Worm (Caenorhabditis elegans) whole organism, early embryonic: ENCODE measurements around the gene srbc-8.

ENCODE experiments used
- F13C5.2 ChIP-seq: sonication (generic microtip); optimal IDR thresholded peaks from 2 replicates; lab custom pipeline; 2017; ENCODE audit warnings: mild to moderate bottlenecking, missing genetic modification characterization, inconsistent platforms, missing compliant biosample characterization
- aly-1 ChIP-seq: sonication (generic microtip); optimal IDR thresholded peaks from 2 replicates; lab custom pipeline; 2016; ENCODE audit warnings: missing genetic modification characterization, missing compliant biosample characterization
- ama-1 ChIP-seq: fragments of 150-350 bp; optimal IDR thresholded peaks from 2 replicates; lab custom pipeline; 2014
- ceh-13 ChIP-seq: fragments of 200-800 bp; sonication (Bioruptor generic); optimal IDR thresholded peaks from 2 replicates; lab custom pipeline; 2018; ENCODE audit warnings: mild to moderate bottlenecking, missing genetic modification characterization, missing compliant biosample characterization
- ceh-36 ChIP-seq: sonication (generic microtip); optimal IDR thresholded peaks from 2 replicates; lab custom pipeline; 2016; ENCODE audit warnings: missing genetic modification characterization, inconsistent platforms, missing compliant biosample characterization
- ets-7 ChIP-seq: sonication (generic microtip); optimal IDR thresholded peaks from 2 replicates; lab custom pipeline; 2016; ENCODE audit warnings: missing genotype, missing genetic modification characterization, missing compliant biosample characterization
- flt-1 ChIP-seq: fragments of 200-800 bp; sonication (Bioruptor generic); IDR thresholded peaks from 2 replicates; pipeline ENCODE4 v1.3.6; 2022; ENCODE audit warnings: missing genetic modification characterization, missing compliant biosample characterization
- hmbx-1 ChIP-seq: sonication (generic microtip); optimal IDR thresholded peaks from 2 replicates; lab custom pipeline; 2016; ENCODE audit warnings: mild to moderate bottlenecking, missing genetic modification characterization, missing compliant biosample characterization
- hnd-1 ChIP-seq: sonication (generic microtip); optimal IDR thresholded peaks from 2 replicates; lab custom pipeline; 2016; ENCODE audit warnings: missing genetic modification characterization, missing compliant biosample characterization
- pes-1 ChIP-seq: fragments of 200-800 bp; sonication (Bioruptor generic); IDR thresholded peaks from 2 replicates; pipeline ENCODE4 v1.3.6; 2022; ENCODE audit warnings: missing genetic modification reagents, missing genetic modification characterization, missing compliant biosample characterization
- scrt-1 ChIP-seq: fragments of 200-800 bp; sonication (Bioruptor generic); IDR thresholded peaks from 2 replicates; pipeline ENCODE4 v1.3.6; 2022; ENCODE audit warnings: missing genetic modification characterization, missing compliant biosample characterization
- tbx-37 ChIP-seq: fragments of 200-800 bp; sonication (Bioruptor generic); conservative IDR thresholded peaks from 2 replicates; pipeline ENCODE4 v1.3.6; 2022; ENCODE audit warnings: missing genetic modification reagents, missing genetic modification characterization, missing compliant biosample characterization

DNA sequence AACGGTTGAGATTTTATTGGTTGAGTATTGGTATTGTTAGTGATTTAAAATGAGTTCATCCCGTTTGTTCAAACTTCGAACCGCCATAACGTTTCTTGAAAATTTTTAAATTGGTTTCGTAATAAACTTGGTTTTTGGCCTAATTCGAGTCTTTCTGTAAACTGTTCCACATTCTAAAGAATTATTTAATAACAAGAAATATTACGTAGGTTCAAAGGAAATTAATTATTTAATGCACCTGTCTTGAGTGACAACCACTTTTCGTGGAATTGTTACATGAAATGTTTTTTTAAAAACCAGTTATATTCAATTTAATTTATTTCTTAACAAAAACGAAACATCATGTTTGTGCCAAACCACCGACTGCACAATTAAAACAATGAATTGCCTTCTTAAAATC is 16.3 kb upstream of the srbc-8 start:
- TF ChIP-seq ama-1 (lab: Kevin White, UChicago): no peak
- TF ChIP-seq tbx-37 (GFP tag; lab: Robert Waterston, UW): no peak
- no peak for TF ChIP-seq pes-1 (GFP tag; lab: Robert Waterston, UW)
- no peak for TF ChIP-seq hnd-1 (tag; lab: Kevin White, UChicago)
- TF ChIP-seq F13C5.2 (tag; lab: Kevin White, UChicago): no peak
- no peak for TF ChIP-seq ceh-36 (tag; lab: Kevin White, UChicago)
- TF ChIP-seq ceh-13: no peak
- no peak for TF ChIP-seq flt-1 (GFP tag; lab: Robert Waterston, UW)
- TF ChIP-seq aly-1 (tag; lab: Kevin White, UChicago): no peak
- no peak for TF ChIP-seq scrt-1 (GFP tag; lab: Robert Waterston, UW)
- no peak for TF ChIP-seq ets-7 (tag; lab: Kevin White, UChicago)
- TF ChIP-seq hmbx-1: no peak
